Fruit fly (Drosophila melanogaster): ENCODE data around the gene CG11470.

DNA sequence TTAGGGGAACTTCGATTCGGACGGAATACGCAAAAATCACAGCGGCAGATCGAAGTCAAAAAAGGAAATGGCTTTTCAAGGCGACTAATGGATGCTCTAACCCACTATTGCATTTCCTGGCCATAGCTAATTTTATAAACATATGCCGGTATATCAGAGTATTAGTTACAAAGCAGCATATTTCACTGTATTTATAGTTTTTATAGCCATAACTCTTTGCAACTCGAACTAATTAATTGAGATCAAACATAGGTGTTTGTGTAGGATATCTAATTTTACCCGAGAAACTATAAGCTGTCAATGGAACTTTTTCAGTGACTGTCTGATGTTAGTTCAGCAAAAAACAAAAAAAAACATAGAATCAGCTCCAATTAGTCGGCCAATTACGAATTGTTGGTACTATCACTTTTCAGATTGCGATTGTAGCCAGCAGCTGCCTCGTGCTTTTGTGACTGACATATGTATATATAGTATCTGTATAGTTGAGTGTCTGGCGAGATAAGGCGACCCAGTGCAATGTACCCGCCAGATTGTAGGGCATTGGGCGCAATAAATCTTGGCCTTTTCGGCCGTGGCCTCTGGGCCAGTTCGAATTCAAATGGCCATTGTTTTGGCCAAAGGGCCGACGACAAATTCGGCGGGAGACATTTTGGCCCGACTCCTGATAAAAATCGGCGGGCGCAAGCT lies 4.4 kb downstream of the CG11470 start:
- TF ChIP-seq insv (optimal IDR thresholded peaks at IDR 0.05), result no peak
- no peak for TF ChIP-seq psq (optimal IDR thresholded peaks at IDR 0.05)

Measured in Kc167 (cell line).